Worm (Caenorhabditis elegans) whole organism, L4 larva: ENCODE measurements around the gene fox-1.

Source experiments
- cey-2 ChIP-seq: sonication (generic microtip); optimal IDR thresholded peaks from 3 replicates; lab custom pipeline; 2017; ENCODE audit warnings: missing genetic modification characterization, mild to moderate bottlenecking, missing compliant biosample characterization, antibody characterized with exemption, borderline replicate concordance; ENCODE audit not compliant: insufficient read depth
- dmd-6 ChIP-seq: fragments of 200-800 bp; sonication (Bioruptor generic); IDR thresholded peaks from 2 replicates; pipeline ENCODE4 v1.3.6; 2022; ENCODE audit warnings: missing genetic modification reagents, missing genetic modification characterization, missing compliant biosample characterization
- dpl-1 ChIP-seq: fragments of 150-350 bp; optimal IDR thresholded peaks from 2 replicates; lab custom pipeline; 2014; ENCODE audit warnings: missing biosample characterization, missing genetic modification reagents, missing genetic modification characterization
- egl-27 ChIP-seq: sonication (generic microtip); optimal IDR thresholded peaks from 3 replicates; lab custom pipeline; 2017; ENCODE audit warnings: missing biosample characterization, missing genetic modification reagents, missing genetic modification characterization
- hlh-30 ChIP-seq: sonication (generic microtip); optimal IDR thresholded peaks from 2 replicates; lab custom pipeline; 2017; ENCODE audit warnings: antibody characterized with exemption, mild to moderate bottlenecking, missing genetic modification characterization, missing compliant biosample characterization; ENCODE audit not compliant: insufficient read depth
- lsy-2 ChIP-seq, 2 experiments: fragments of 150-350 bp in 1 of 2; sonication (generic microtip) in 1 of 2; optimal IDR thresholded peaks; 2 replicates each; lab custom pipeline; 2014 to 2017; ENCODE audit warnings: missing biosample characterization in 2 of 2, missing genetic modification characterization in 2 of 2
- zag-1 ChIP-seq: fragments of 150-350 bp; optimal IDR thresholded peaks from 2 replicates; lab custom pipeline; 2014; ENCODE audit warnings: missing biosample characterization, missing genetic modification characterization
- ztf-11 ChIP-seq: fragments of 150-350 bp; optimal IDR thresholded peaks from 2 replicates; lab custom pipeline; 2014; ENCODE audit warnings: missing biosample characterization, missing genetic modification characterization

- TF ChIP-seq ztf-11 (tag; lab: Kevin White, UChicago) (no peak), zag-1 (no peak), cey-2 (tag; lab: Kevin White, UChicago) (no peak), dpl-1 (GFP tag; lab: Kevin White, UChicago) (no peak), lsy-2 (tag; optimal IDR thresholded peaks at IDR 0.05; lab: Kevin White, UChicago) (peak in 1 of 2 experiments; percentile 54), egl-27 (tag; lab: Kevin White, UChicago) (no peak), dmd-6 (GFP tag; lab: Robert Waterston, UW) (no peak), hlh-30 (tag; lab: Kevin White, UChicago) (peak; percentile 37)
Measured at ce11 chrX:2488526-2489098, 28.9 kb upstream of the fox-1 start, which contains the start of gene hid-1.
